Worm (Caenorhabditis elegans) whole organism, late embryonic: ENCODE results near the gene jud-4.

Source experiments
- ama-1 ChIP-seq: fragments of 150-350 bp; optimal IDR thresholded peaks from 2 replicates; lab custom pipeline; 2014
- ceh-22 ChIP-seq: sonication (generic microtip); optimal IDR thresholded peaks from 2 replicates; lab custom pipeline; 2017; ENCODE audit warnings: missing biosample characterization, missing genetic modification characterization
- ceh-30 ChIP-seq: fragments of 150-350 bp; optimal IDR thresholded peaks from 2 replicates; lab custom pipeline; 2014; ENCODE audit warnings: missing biosample characterization, missing genetic modification characterization
- ceh-45 ChIP-seq: fragments of 200-800 bp; sonication (Bioruptor generic); IDR thresholded peaks from 2 replicates; pipeline ENCODE4 v1.3.6; 2022; ENCODE audit warnings: missing genetic modification reagents, missing genetic modification characterization, missing compliant biosample characterization
- dve-1 ChIP-seq: sonication (generic microtip); optimal IDR thresholded peaks from 2 replicates; lab custom pipeline; 2017; ENCODE audit warnings: antibody characterized with exemption, mild to moderate bottlenecking, missing genetic modification characterization, missing compliant biosample characterization
- elt-2 ChIP-seq: sonication (generic microtip); optimal IDR thresholded peaks from 2 replicates; lab custom pipeline; 2016; ENCODE audit warnings: missing genetic modification reagents, missing genetic modification characterization, missing compliant biosample characterization
- fkh-10 ChIP-seq: fragments of 150-350 bp; optimal IDR thresholded peaks from 2 replicates; lab custom pipeline; 2014; ENCODE audit warnings: missing biosample characterization, missing genetic modification reagents, missing genetic modification characterization
- nhr-11 ChIP-seq: fragments of 150-350 bp; optimal IDR thresholded peaks from 2 replicates; lab custom pipeline; 2014; ENCODE audit warnings: missing biosample characterization, missing genetic modification characterization
- nhr-232 ChIP-seq: sonication (generic microtip); optimal IDR thresholded peaks from 2 replicates; lab custom pipeline; 2016; ENCODE audit warnings: missing genetic modification characterization, missing compliant biosample characterization
- pqm-1 ChIP-seq: sonication (generic microtip); optimal IDR thresholded peaks from 2 replicates; lab custom pipeline; 2016; ENCODE audit warnings: missing genetic modification characterization, missing compliant biosample characterization
- sox-4 ChIP-seq: sonication (generic microtip); optimal IDR thresholded peaks from 2 replicates; lab custom pipeline; 2017; ENCODE audit warnings: mild to moderate bottlenecking, missing genetic modification characterization, inconsistent platforms, missing compliant biosample characterization
- tbx-2 ChIP-seq: sonication (generic microtip); optimal IDR thresholded peaks from 2 replicates; lab custom pipeline; 2016; ENCODE audit warnings: missing genetic modification characterization, missing compliant biosample characterization
- ttx-3 ChIP-seq: sonication (generic microtip); optimal IDR thresholded peaks from 2 replicates; lab custom pipeline; 2016; ENCODE audit warnings: missing genetic modification reagents, missing genetic modification characterization, missing compliant biosample characterization

- no peak for TF ChIP-seq ama-1 (lab: Kevin White, UChicago)
- TF ChIP-seq nhr-11 (tag; lab: Kevin White, UChicago), result no peak
- no peak for TF ChIP-seq ceh-22 (tag; lab: Kevin White, UChicago)
- no peak for TF ChIP-seq pqm-1
- TF ChIP-seq fkh-10 (GFP tag; lab: Kevin White, UChicago), result no peak
- TF ChIP-seq elt-2 (tag; lab: Kevin White, UChicago), result no peak
- no peak for TF ChIP-seq ceh-30 (tag; lab: Kevin White, UChicago)
- TF ChIP-seq ttx-3 (tag; lab: Kevin White, UChicago), result no peak
- no peak for TF ChIP-seq sox-4 (tag; lab: Kevin White, UChicago)
- TF ChIP-seq ceh-45, result no peak
- no peak for TF ChIP-seq tbx-2
- TF ChIP-seq nhr-232, result no peak
- TF ChIP-seq dve-1 (tag; lab: Kevin White, UChicago), result no peak
Observed at ce11 chrX:15262875-15263274, 21.0 kb upstream of the jud-4 start.
